Worm (Caenorhabditis elegans): ENCODE data around the gene cec-7.

cec-7 gene

ce11 chrIII:12874606-12875066 is 2.7 kb downstream of the cec-7 start, which contains the start of the genes mrg-1 and spcs-2 (continued):
- TF ChIP-seq lin-40 (tag; optimal IDR thresholded peaks at IDR 0.05) (peak; percentile 88), him-1 (tag; optimal IDR thresholded peaks at IDR 0.05) (peak; percentile 38), lin-35 (GFP tag; optimal IDR thresholded peaks at IDR 0.05) (peak in 2 of 3 experiments; percentile 46 to 90), hsf-1 (GFP tag; IDR thresholded peaks at IDR 0.05) (no peak), rec-8 (tag; optimal IDR thresholded peaks at IDR 0.05) (peak in 1 of 2 experiments; percentile 32), egl-18 (GFP tag; IDR thresholded peaks at IDR 0.05) (no peak), aptf-2 (GFP tag; conservative IDR thresholded peaks at IDR 0.05) (0 out of 2 replicates have a peak, but pooled peaks have one; percentile 55), Y53F4B.3 (GFP tag; IDR thresholded peaks at IDR 0.05) (no peak), somi-1 (GFP tag; optimal IDR thresholded peaks at IDR 0.05) (no peak), C17E4.6 (GFP tag; IDR thresholded peaks at IDR 0.05) (peak; percentile 82), lag-1 (GFP tag; IDR thresholded peaks at IDR 0.05) (no peak), chd-7 (tag; optimal IDR thresholded peaks at IDR 0.05) (no peak), hmg-1.2 (GFP tag; IDR thresholded peaks at IDR 0.05) (peak; percentile 64), ceh-91 (GFP tag; IDR thresholded peaks at IDR 0.05) (peak; percentile 78), rcor-1 (GFP tag; IDR thresholded peaks at IDR 0.05) (peak; percentile 82), lsl-1 (GFP tag; optimal IDR thresholded peaks at IDR 0.05) (peak; percentile 75), F57C9.4 (tag; optimal IDR thresholded peaks at IDR 0.05) (no peak), unc-130 (GFP tag; optimal IDR thresholded peaks at IDR 0.05) (peak; percentile 60), die-1 (tag; optimal IDR thresholded peaks at IDR 0.05) (no peak), nfya-1 (tag; optimal IDR thresholded peaks at IDR 0.05; ENCODE audit: borderline replicate concordance, insufficient read depth) (no peak), hrde-1 (tag; optimal IDR thresholded peaks at IDR 0.05; ENCODE audit: borderline replicate concordance) (peak; percentile 15), F23B12.7 (tag; optimal IDR thresholded peaks at IDR 0.05; ENCODE audit: insufficient read depth) (peak; percentile 94), dox-1 (GFP tag; IDR thresholded peaks at IDR 0.05) (peak; percentile 93), attf-3 (GFP tag; conservative IDR thresholded peaks at IDR 0.05) (peak; percentile 59; the same call in 1 of the 2 replicates), hlh-26 (GFP tag; conservative IDR thresholded peaks at IDR 0.05) (no peak), mxl-1 (tag; optimal IDR thresholded peaks at IDR 0.05) (no peak), egrh-3 (GFP tag; IDR thresholded peaks at IDR 0.05) (peak; percentile 60), F52B5.7 (tag; optimal IDR thresholded peaks at IDR 0.05) (no peak), Y79H2A.3 (GFP tag; conservative IDR thresholded peaks at IDR 0.05) (0 out of 2 replicates have a peak, but pooled peaks have one; percentile 34), let-607 (tag; optimal IDR thresholded peaks at IDR 0.05) (peak in 1 of 2 experiments; percentile 49), bed-1 (GFP tag; IDR thresholded peaks at IDR 0.05) (no peak), Y56A3A.18 (GFP tag; IDR thresholded peaks at IDR 0.05) (no peak), F49E8.2 (tag; optimal IDR thresholded peaks at IDR 0.05; ENCODE audit: insufficient read depth) (peak; percentile 89), ztf-26 (tag; optimal IDR thresholded peaks at IDR 0.05) (peak; percentile 48), nfyb-1 (GFP tag; IDR thresholded peaks at IDR 0.05) (peak; percentile 77), B0261.1 (tag; optimal IDR thresholded peaks at IDR 0.05) (no peak), T07F8.4 (tag; optimal IDR thresholded peaks at IDR 0.05) (peak; percentile 50), B0019.2 (GFP tag; conservative IDR thresholded peaks at IDR 0.05) (peak; percentile 62), ztf-18 (tag; optimal IDR thresholded peaks at IDR 0.05) (peak; percentile 67), madf-10 (tag; optimal IDR thresholded peaks at IDR 0.05) (peak; percentile 68), B0336.3 (GFP tag; IDR thresholded peaks at IDR 0.05) (peak; percentile 81), rpc-1 (optimal IDR thresholded peaks at IDR 0.05) (peak; percentile 44), rpc-1 (tag; optimal IDR thresholded peaks at IDR 0.05) (peak; percentile 3), zfh-2 (GFP tag; conservative IDR thresholded peaks at IDR 0.05) (0 out of 2 replicates have a peak, but pooled peaks have one; percentile 4), sdz-38 (tag; optimal IDR thresholded peaks at IDR 0.05) (no peak), ceh-27 (GFP tag; optimal IDR thresholded peaks at IDR 0.05) (peak; percentile 71), mcd-1 (GFP tag; IDR thresholded peaks at IDR 0.05) (peak; percentile 87)
